Worm (Caenorhabditis elegans) whole organism, young adult: ENCODE results near the gene C02F5.13.

Experiments
- dpl-1 ChIP-seq: fragments of 150-350 bp; optimal IDR thresholded peaks from 2 replicates; lab custom pipeline; 2014; ENCODE audit warnings: missing biosample characterization, missing genetic modification reagents, missing genetic modification characterization
- pha-4 ChIP-seq: fragments of 150-350 bp; sonication (generic microtip); optimal IDR thresholded peaks from 2 replicates; lab custom pipeline; 2014; ENCODE audit warnings: missing biosample characterization, missing genetic modification reagents, missing genetic modification characterization
- tbp1 ChIP-seq: fragments of 200-800 bp; sonication (Bioruptor generic); optimal IDR thresholded peaks from 2 replicates; lab custom pipeline; 2018; ENCODE audit warnings: mild to moderate bottlenecking, missing genetic modification characterization, missing compliant biosample characterization

ce11 chrIII:8228916-8229315 is 18.2 kb upstream of the C02F5.13 start:
- TF ChIP-seq pha-4 (tag; lab: Kevin White, UChicago) (no peak), dpl-1 (GFP tag; lab: Kevin White, UChicago) (no peak), tbp1 (no peak)
